Worm (Caenorhabditis elegans) whole organism, midembryonic: ENCODE results near the gene alh-1.
"Not testable (repeated sequence)": the region's sequence is repeated elsewhere in the genome, so short reads cannot be mapped to it uniquely, and the experiment has no call there.

Experiments used
- T22C8.4 ChIP-seq: fragments of 200-800 bp; sonication (Bioruptor generic); IDR thresholded peaks from 2 replicates; pipeline ENCODE4 v1.3.6; 2022; ENCODE audit warnings: missing genetic modification characterization, missing compliant biosample characterization
- cog-1 ChIP-seq: sonication (generic microtip); optimal IDR thresholded peaks from 2 replicates; lab custom pipeline; 2016; ENCODE audit warnings: missing genetic modification characterization, missing compliant biosample characterization
- flt-1 ChIP-seq: fragments of 200-800 bp; sonication (Bioruptor generic); IDR thresholded peaks from 2 replicates; pipeline ENCODE4 v1.3.6; 2022; ENCODE audit warnings: missing genetic modification characterization, missing compliant biosample characterization
- klf-2 ChIP-seq: fragments of 200-800 bp; sonication (Bioruptor generic); conservative IDR thresholded peaks from 2 replicates; pipeline ENCODE4 v1.3.6; 2022; ENCODE audit warnings: missing genetic modification reagents, missing genetic modification characterization, missing compliant biosample characterization
- med-1 ChIP-seq: sonication (generic microtip); optimal IDR thresholded peaks from 2 replicates; lab custom pipeline; 2017; ENCODE audit warnings: missing genetic modification characterization, mild to moderate bottlenecking, missing compliant biosample characterization, antibody characterized with exemption, missing genetic modification reagents; ENCODE audit not compliant: insufficient read depth
- ref-1 ChIP-seq: fragments of 200-800 bp; sonication (Bioruptor generic); conservative IDR thresholded peaks from 2 replicates; pipeline ENCODE4 v1.3.6; 2022; ENCODE audit warnings: missing genetic modification reagents, missing genetic modification characterization, missing compliant biosample characterization
- tab-1 ChIP-seq: fragments of 200-800 bp; sonication (Bioruptor generic); IDR thresholded peaks from 2 replicates; pipeline ENCODE4 v1.3.6; 2022; ENCODE audit warnings: missing genetic modification characterization, missing compliant biosample characterization
- ztf-23 ChIP-seq: fragments of 200-800 bp; sonication (Bioruptor generic); IDR thresholded peaks from 2 replicates; pipeline ENCODE4 v1.3.6; 2022; ENCODE audit warnings: missing genetic modification reagents, missing genetic modification characterization, missing compliant biosample characterization
- ztf-29 ChIP-seq: fragments of 200-800 bp; sonication (Bioruptor generic); IDR thresholded peaks from 2 replicates; pipeline ENCODE4 v1.3.6; 2022; ENCODE audit warnings: missing genetic modification reagents, missing genetic modification characterization, missing compliant biosample characterization

The alh-1 gene

DNA sequence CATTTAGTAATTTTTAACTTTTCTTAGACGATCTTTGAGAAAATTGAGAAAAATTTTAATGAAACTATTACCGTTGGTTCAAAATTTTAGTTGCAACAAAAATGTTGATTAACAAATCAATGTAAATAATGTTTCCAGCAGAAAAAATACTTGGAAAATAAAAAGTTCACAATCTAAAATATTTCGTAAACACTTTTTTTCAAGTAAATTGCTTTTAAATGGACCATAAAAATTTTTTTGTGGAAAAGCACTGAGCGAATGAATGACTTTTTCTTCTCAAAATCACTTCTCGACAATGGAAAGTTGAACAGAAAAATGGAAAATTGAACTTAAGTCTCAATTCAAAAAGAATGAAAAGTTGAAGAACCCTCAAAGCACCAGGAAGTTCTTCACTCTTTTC, 24.0 kb upstream of the alh-1 start, which contains the start of gene C45G9.8:
C45G9.8 (minus strand) TSS at position 101 of the 400 bp plus-strand sequence.
- TF ChIP-seq klf-2 (GFP tag; lab: Robert Waterston, UW): no peak
- no peak for TF ChIP-seq ref-1

DNA sequence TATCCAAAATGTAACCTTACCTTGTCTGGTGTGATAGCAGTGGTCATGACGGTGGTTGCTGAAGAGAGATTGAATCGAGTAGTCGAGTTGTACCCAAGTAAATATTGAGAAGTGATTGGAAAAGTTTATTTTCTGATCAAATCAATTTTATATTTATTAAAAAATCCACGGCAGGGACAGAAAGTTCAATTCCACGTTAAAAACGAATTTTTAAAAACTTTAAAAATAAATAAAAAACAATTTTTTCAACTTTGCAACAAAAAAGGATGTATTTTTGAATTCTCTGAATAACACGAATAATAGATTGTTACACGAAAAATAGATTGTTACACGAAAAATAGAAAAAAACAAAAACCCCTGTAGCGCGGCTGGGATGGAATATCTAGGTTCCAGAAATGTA, 21.9 kb upstream of the alh-1 start, which contains the start of gene C45G9.9:
C45G9.9 (minus strand) TSS at position 101 of the 400 bp plus-strand sequence.
- TF ChIP-seq tab-1 (GFP tag; lab: Robert Waterston, UW); flt-1; ztf-23 (GFP tag; lab: Robert Waterston, UW): not testable (repeated sequence)

DNA sequence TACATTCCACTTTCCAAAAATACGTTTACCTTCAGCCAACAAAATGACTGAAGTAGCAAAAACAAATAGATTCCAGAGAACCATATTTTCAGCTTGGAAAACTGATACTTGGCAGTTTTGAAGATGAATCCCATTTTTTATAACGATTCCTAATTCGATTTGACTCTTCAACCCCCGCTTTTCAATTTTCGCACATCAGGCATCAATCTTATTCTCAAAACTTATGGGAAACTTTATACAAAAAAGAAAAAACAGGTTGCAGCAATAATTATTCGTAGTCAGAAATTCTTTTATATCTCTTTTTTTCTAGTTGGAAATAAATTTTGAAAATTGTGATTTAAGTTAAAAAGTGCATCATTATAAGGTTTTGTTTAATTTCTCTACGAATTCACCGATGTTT, 15.8 kb upstream of the alh-1 start, which contains the start of gene C45G9.10:
C45G9.10 (minus strand) TSS at position 101 of the 400 bp plus-strand sequence.
- TF ChIP-seq ref-1 (no peak), ztf-23 (GFP tag; lab: Robert Waterston, UW) (no peak), tab-1 (GFP tag; lab: Robert Waterston, UW) (no peak), klf-2 (GFP tag; lab: Robert Waterston, UW) (no peak), cog-1 (no peak), med-1 (GFP tag; lab: Kevin White, UChicago) (no peak), flt-1 (no peak), ztf-29 (GFP tag; lab: Robert Waterston, UW) (no peak), T22C8.4 (no peak)

DNA sequence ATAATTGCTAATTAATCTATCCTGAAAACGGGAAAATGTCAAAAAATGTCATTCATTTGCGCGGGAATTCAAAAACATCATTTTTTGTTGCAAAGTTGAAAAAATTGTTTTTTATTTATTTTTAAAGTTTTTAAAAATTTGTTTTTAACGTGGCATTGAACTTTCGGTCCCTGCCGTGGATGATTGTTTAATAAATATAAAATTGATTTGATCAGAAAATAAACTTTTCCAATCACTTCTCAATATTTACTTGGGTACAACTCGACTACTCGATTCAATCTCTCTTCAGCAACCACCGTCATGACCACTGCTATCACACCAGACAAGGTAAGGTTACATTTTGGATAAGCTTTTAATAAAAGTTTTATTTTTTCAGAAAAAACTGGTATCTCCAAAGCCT, 15.2 kb upstream of the alh-1 start, which contains the start of gene C45G9.4:
C45G9.4 (plus strand) TSS at position 301 of the 400 bp plus-strand sequence.
- not testable (repeated sequence) for TF ChIP-seq tab-1 (GFP tag; lab: Robert Waterston, UW); ztf-23 (GFP tag; lab: Robert Waterston, UW); T22C8.4

DNA sequence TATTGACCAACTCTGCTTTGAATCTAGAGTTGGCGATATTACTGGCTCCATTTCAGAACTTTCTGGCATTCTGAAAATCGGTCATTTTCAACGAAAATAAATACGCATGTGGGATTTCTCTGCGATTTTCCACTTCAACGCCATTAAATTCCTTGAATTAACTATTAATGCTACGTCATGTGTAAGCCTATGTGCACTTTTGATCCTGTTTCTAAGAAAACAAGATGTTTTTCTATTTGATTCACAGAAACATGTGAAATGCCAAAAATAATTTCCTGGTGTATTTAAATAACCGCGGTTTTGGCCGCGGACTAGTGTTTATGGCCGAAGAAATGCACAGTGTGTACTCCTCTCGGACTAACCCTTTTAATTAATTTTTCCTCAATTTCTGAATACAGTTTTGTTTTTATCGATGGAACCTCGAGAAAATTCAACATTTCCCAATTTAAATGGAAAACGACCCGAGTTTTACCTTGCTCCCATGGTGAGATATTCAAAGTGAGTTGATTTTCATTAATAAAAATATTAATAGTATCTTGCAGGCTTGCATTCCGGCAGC, 8.8 kb upstream of the alh-1 start, which contains the start of the genes C45G9.11 and C45G9.2:
C45G9.11 (minus strand) TSS at position 51 of the 559 bp plus-strand sequence.
C45G9.2 (plus strand) TSS at position 392 of the 559 bp plus-strand sequence.
- TF ChIP-seq flt-1 (peak; percentile 61), klf-2 (GFP tag; lab: Robert Waterston, UW) (no peak), ztf-23 (GFP tag; lab: Robert Waterston, UW) (peak; percentile 74), cog-1 (peak; percentile 62), T22C8.4 (no peak)

DNA sequence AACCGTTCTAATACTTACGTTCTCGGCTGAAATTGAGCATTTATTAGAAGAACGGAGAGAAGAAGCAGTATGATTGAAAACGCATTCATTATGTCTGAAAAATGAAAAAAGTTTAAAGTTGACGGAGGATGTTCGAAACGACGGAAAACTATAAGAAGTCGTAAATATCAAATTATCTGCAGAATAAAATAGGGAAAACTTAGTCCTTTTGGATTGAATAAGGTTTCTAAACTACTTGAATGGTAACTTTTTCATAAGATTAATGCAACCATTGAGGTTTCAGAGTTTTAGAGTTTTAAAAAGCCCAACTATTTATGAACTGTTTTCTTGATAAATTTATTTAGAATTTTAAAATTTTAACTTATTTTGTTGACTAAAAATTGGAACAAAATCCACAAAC, 6.1 kb upstream of the alh-1 start, which contains the start of gene C45G9.12:
C45G9.12 (minus strand) TSS at position 101 of the 400 bp plus-strand sequence.
- TF ChIP-seq T22C8.4 (no peak), klf-2 (GFP tag; lab: Robert Waterston, UW) (no peak), ref-1 (no peak), flt-1 (no peak), tab-1 (GFP tag; lab: Robert Waterston, UW) (no peak), ztf-23 (GFP tag; lab: Robert Waterston, UW) (no peak)

DNA sequence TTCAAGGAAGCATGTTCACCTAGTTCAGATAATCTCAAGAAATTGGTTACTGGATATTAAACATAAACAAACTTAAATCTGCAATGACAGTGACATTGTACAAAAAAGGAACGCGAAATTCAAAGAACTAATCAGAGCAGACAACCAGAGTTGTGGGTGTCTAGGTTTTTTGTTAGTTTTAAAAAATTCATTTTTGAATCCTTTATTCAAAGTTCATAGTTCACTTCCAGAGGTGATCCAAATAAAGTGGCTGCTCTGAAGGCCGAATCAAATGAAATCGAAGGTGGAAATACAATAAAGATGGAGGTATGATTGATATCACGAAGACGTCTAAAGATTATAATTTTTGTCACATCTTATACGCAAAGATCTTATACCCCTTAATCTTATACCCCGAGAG, 3.2 kb upstream of the alh-1 start, which contains the start of gene ttbk-6:
ttbk-6 (plus strand) TSS at position 301 of the 400 bp plus-strand sequence.
- TF ChIP-seq klf-2 (GFP tag; lab: Robert Waterston, UW): no peak
- no peak for TF ChIP-seq flt-1
- TF ChIP-seq cog-1: no peak
- TF ChIP-seq med-1 (GFP tag; lab: Kevin White, UChicago): no peak
- no peak for TF ChIP-seq ztf-23 (GFP tag; lab: Robert Waterston, UW)
- no peak for TF ChIP-seq T22C8.4
- TF ChIP-seq ref-1: no peak
- TF ChIP-seq tab-1 (GFP tag; lab: Robert Waterston, UW): no peak
- TF ChIP-seq ztf-29 (GFP tag; lab: Robert Waterston, UW): no peak

DNA sequence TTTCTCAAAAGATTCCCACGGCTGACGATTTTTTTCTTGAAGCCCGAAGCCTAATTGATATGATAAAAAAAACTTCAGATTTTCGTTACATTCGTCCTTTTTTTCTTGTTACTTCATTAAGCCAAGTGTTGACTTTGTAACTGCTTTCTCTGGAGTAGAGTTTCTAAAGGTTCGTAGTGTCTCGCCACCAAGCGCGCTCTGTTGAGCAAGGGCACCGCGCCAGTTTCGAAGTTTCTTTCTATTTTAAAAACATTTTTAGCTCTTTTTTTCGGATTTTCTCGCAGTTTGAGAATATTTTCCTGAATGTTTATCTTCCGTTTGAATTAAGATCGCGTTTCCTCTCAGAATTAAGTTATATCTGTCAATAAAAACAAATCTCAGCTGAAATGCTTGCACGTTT, 995 bp upstream of the alh-1 start:
- TF ChIP-seq cog-1 (no peak), ref-1 (no peak), med-1 (GFP tag; lab: Kevin White, UChicago) (no peak), flt-1 (no peak), klf-2 (GFP tag; lab: Robert Waterston, UW) (no peak), tab-1 (GFP tag; lab: Robert Waterston, UW) (no peak), ztf-23 (GFP tag; lab: Robert Waterston, UW) (no peak), T22C8.4 (no peak), ztf-29 (GFP tag; lab: Robert Waterston, UW) (no peak)

DNA sequence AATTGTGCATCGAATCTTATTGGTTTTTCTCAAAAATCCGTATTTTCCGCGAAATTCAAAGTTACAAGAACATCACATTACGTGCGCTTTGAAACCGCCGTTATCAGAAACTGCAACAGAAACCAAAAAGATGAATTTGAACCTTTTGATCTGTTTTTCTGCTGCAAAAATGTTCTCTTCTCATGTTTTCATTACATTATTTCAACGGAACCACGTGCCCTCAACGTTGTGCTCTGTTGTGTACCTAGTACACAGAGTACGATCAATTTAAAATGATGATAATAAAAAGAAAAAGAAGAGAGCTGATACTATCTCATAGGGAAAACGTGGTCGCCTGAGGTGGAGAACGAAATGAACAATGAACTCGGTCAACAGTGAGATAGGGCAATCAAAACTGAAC, 498 bp downstream of the alh-1 start:
- TF ChIP-seq tab-1 (GFP tag; lab: Robert Waterston, UW) (no peak), ztf-23 (GFP tag; lab: Robert Waterston, UW) (no peak)

DNA sequence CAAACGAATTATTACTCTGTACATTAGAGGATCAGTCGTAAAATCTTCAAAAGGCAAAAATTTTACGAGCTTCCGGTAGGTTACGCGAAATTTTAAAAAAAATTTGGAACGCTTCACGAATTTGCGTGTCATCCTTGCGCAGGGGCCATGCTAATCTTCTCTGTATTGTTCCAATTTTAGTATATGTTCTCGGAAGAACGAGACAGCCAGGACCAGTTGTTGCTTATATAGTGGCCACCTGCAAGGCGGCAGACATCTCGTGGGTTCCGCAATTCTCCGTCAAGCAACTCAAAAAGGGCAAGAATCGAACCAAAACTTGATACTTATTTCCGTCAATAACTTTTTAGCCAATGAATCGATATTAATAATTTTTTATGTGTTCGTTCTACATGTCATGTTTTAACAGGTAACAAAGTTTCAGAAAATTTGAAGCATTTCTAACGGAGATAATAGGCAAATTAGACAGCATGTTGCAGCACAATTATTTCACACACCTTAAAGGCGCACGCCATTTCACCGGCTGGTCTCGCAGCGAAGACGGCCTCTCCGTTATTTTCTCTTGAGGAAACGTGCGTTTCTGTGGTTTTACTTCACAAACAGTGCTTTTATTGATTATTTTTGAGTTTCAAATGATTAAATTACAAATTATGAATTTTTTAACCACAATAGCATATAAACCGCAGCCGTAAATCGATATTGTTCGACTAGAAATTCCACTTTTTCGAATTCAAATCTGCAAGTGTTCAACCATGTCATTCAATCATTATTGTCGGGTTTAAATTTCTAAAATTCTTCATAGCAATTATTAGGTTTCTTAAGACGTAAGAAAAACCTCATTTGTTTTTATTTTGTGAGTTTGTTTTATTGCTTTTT, 3.4 kb downstream of the alh-1 start:
- TF ChIP-seq ref-1 (peak; percentile 62), tab-1 (GFP tag; lab: Robert Waterston, UW) (peak; percentile 85), T22C8.4 (peak; percentile 73), ztf-23 (GFP tag; lab: Robert Waterston, UW) (peak; percentile 78), med-1 (GFP tag; lab: Kevin White, UChicago) (peak; percentile 15), cog-1 (peak; percentile 79), flt-1 (peak; percentile 90), ztf-29 (GFP tag; lab: Robert Waterston, UW) (peak; percentile 68), klf-2 (GFP tag; lab: Robert Waterston, UW) (peak; percentile 74)
